Worm (Caenorhabditis elegans) whole organism, L2 larva: ENCODE results near the gene snt-1.

Experiments
- C34F6.9 ChIP-seq: fragments of 150-350 bp; optimal IDR thresholded peaks from 2 replicates; lab custom pipeline; 2014; ENCODE audit warnings: missing biosample characterization, missing genetic modification characterization
- F13H6.1 ChIP-seq: sonication (generic microtip); optimal IDR thresholded peaks from 2 replicates; lab custom pipeline; 2016; ENCODE audit warnings: missing genetic modification characterization, missing compliant biosample characterization
- Y55F3AM.14 ChIP-seq: fragments of 200-800 bp; sonication (Bioruptor generic); optimal IDR thresholded peaks from 2 replicates; lab custom pipeline; 2018; ENCODE audit warnings: mild to moderate bottlenecking, missing genetic modification characterization, missing compliant biosample characterization
- alr-1 ChIP-seq: fragments of 150-350 bp; optimal IDR thresholded peaks from 2 replicates; lab custom pipeline; 2014; ENCODE audit warnings: missing biosample characterization, missing genetic modification characterization
- aly-2 ChIP-seq: fragments of 150-350 bp; optimal IDR thresholded peaks from 2 replicates; lab custom pipeline; 2014; ENCODE audit warnings: missing biosample characterization, missing genetic modification characterization
- ama-1 ChIP-seq: fragments of 150-350 bp; optimal IDR thresholded peaks from 2 replicates; lab custom pipeline; 2018; ENCODE audit warnings: inconsistent platforms
- blmp-1 ChIP-seq: sonication (generic microtip); optimal IDR thresholded peaks from 2 replicates; lab custom pipeline; 2017; ENCODE audit warnings: missing genetic modification characterization, mild to moderate bottlenecking, missing compliant biosample characterization, antibody characterized with exemption, moderate library complexity; ENCODE audit not compliant: insufficient read depth
- ceh-16 ChIP-seq: fragments of 150-350 bp; optimal IDR thresholded peaks from 2 replicates; lab custom pipeline; 2014; ENCODE audit warnings: missing biosample characterization, missing genetic modification characterization
- ceh-82 ChIP-seq: fragments of 150-350 bp; optimal IDR thresholded peaks from 2 replicates; lab custom pipeline; 2014; ENCODE audit warnings: missing biosample characterization, missing genetic modification characterization
- crh-2 ChIP-seq: sonication (generic microtip); optimal IDR thresholded peaks from 2 replicates; lab custom pipeline; 2017; ENCODE audit warnings: missing biosample characterization, missing genetic modification characterization
- dmd-4 ChIP-seq: sonication (generic microtip); optimal IDR thresholded peaks from 2 replicates; lab custom pipeline; 2017; ENCODE audit warnings: missing biosample characterization, missing genetic modification characterization
- egl-27 ChIP-seq: sonication (generic microtip); optimal IDR thresholded peaks from 3 replicates; lab custom pipeline; 2017; ENCODE audit warnings: missing biosample characterization, missing genetic modification reagents, missing genetic modification characterization
- elt-1 ChIP-seq: fragments of 150-350 bp; optimal IDR thresholded peaks from 2 replicates; lab custom pipeline; 2014; ENCODE audit warnings: missing biosample characterization, missing genetic modification characterization
- fos-1 ChIP-seq: fragments of 150-350 bp; optimal IDR thresholded peaks from 2 replicates; lab custom pipeline; 2014; ENCODE audit warnings: missing biosample characterization, missing genetic modification characterization
- gmeb-1 ChIP-seq: fragments of 150-350 bp; optimal IDR thresholded peaks from 2 replicates; lab custom pipeline; 2014; ENCODE audit warnings: missing biosample characterization, missing genetic modification characterization
- lin-11 ChIP-seq: fragments of 150-350 bp; sonication (generic microtip); optimal IDR thresholded peaks from 2 replicates; lab custom pipeline; 2014; ENCODE audit warnings: missing biosample characterization, missing genetic modification characterization, inconsistent platforms, mixed read lengths
- lin-13 ChIP-seq: fragments of 150-350 bp; optimal IDR thresholded peaks from 2 replicates; lab custom pipeline; 2014; ENCODE audit warnings: missing biosample characterization, missing genetic modification reagents, missing genetic modification characterization
- lin-39 ChIP-seq: fragments of 150-350 bp; optimal IDR thresholded peaks from 2 replicates; lab custom pipeline; 2014; ENCODE audit warnings: missing biosample characterization, missing genetic modification reagents, missing genetic modification characterization
- lsy-2 ChIP-seq, 2 experiments: fragments of 150-350 bp in 1 of 2; sonication (generic microtip) in 1 of 2; optimal IDR thresholded peaks; 2 replicates each; lab custom pipeline; 2014 to 2017; ENCODE audit warnings: missing biosample characterization in 2 of 2, missing genetic modification characterization in 2 of 2
- mab-5 ChIP-seq: fragments of 150-350 bp; optimal IDR thresholded peaks from 2 replicates; lab custom pipeline; 2014; ENCODE audit warnings: missing biosample characterization, missing genetic modification characterization
- mbf-1 ChIP-seq: sonication (generic microtip); optimal IDR thresholded peaks from 2 replicates; lab custom pipeline; 2017; ENCODE audit warnings: missing biosample characterization, missing genetic modification characterization
- mdl-1 ChIP-seq, 2 experiments: fragments of 150-350 bp in 1 of 2; sonication (generic microtip) in 1 of 2; optimal IDR thresholded peaks; 2 replicates each; lab custom pipeline; 2017; ENCODE audit warnings: missing biosample characterization in 2 of 2, missing genetic modification characterization in 2 of 2
- nhr-10 ChIP-seq: sonication (generic microtip); optimal IDR thresholded peaks from 2 replicates; lab custom pipeline; 2017; ENCODE audit warnings: missing biosample characterization, missing genetic modification characterization
- nhr-11 ChIP-seq: fragments of 150-350 bp; optimal IDR thresholded peaks from 2 replicates; lab custom pipeline; 2014; ENCODE audit warnings: missing biosample characterization, missing genetic modification characterization
- nhr-12 ChIP-seq: fragments of 150-350 bp; optimal IDR thresholded peaks from 2 replicates; lab custom pipeline; 2014; ENCODE audit warnings: missing biosample characterization, missing genetic modification characterization
- nhr-129 ChIP-seq: fragments of 150-350 bp; optimal IDR thresholded peaks from 2 replicates; lab custom pipeline; 2014; ENCODE audit warnings: missing biosample characterization, missing genetic modification characterization
- nhr-23 ChIP-seq: fragments of 150-350 bp; optimal IDR thresholded peaks from 2 replicates; lab custom pipeline; 2014; ENCODE audit warnings: missing biosample characterization, missing genetic modification reagents, missing genetic modification characterization
- nhr-237 ChIP-seq: fragments of 150-350 bp; optimal IDR thresholded peaks from 2 replicates; lab custom pipeline; 2014; ENCODE audit warnings: missing biosample characterization, missing genetic modification characterization
- nhr-25 ChIP-seq: fragments of 150-350 bp; sonication (generic microtip); optimal IDR thresholded peaks from 3 replicates; lab custom pipeline; 2014; ENCODE audit warnings: missing biosample characterization, missing genetic modification characterization
- nhr-6 ChIP-seq: fragments of 150-350 bp; optimal IDR thresholded peaks from 2 replicates; lab custom pipeline; 2014; ENCODE audit warnings: missing biosample characterization, missing genetic modification characterization
- nhr-77 ChIP-seq: fragments of 150-350 bp; optimal IDR thresholded peaks from 2 replicates; lab custom pipeline; 2014; ENCODE audit warnings: missing biosample characterization, missing genetic modification characterization
- peb-1 ChIP-seq: fragments of 150-350 bp; optimal IDR thresholded peaks from 2 replicates; lab custom pipeline; 2014; ENCODE audit warnings: missing biosample characterization, missing genetic modification characterization
- sem-4 ChIP-seq: fragments of 150-350 bp; optimal IDR thresholded peaks from 2 replicates; lab custom pipeline; 2014; ENCODE audit warnings: missing biosample characterization, missing genetic modification reagents, missing genetic modification characterization
- sma-3 ChIP-seq: sonication (generic microtip); optimal IDR thresholded peaks from 2 replicates; lab custom pipeline; 2016; ENCODE audit warnings: missing genetic modification reagents, missing genetic modification characterization, missing compliant biosample characterization
- sma-9 ChIP-seq, 2 experiments: fragments of 150-350 bp in 1 of 2; sonication (generic microtip) in 1 of 2; optimal IDR thresholded peaks; 2 replicates each; lab custom pipeline; 2014 to 2016; ENCODE audit warnings: missing genetic modification characterization in 2 of 2, mild to moderate bottlenecking in 1 of 2, missing biosample characterization in 1 of 2, missing compliant biosample characterization in 1 of 2, missing genetic modification reagents in 1 of 2, moderate library complexity in 1 of 2
- snpc-4 ChIP-seq: fragments of 150-350 bp; optimal IDR thresholded peaks from 2 replicates; lab custom pipeline; 2014; ENCODE audit warnings: missing biosample characterization, missing genetic modification characterization
- unc-39 ChIP-seq: fragments of 150-350 bp; optimal IDR thresholded peaks from 2 replicates; lab custom pipeline; 2014; ENCODE audit warnings: missing biosample characterization, missing genetic modification characterization
- unc-55 ChIP-seq: fragments of 150-350 bp; sonication (generic microtip); optimal IDR thresholded peaks from 3 replicates; lab custom pipeline; 2014; ENCODE audit warnings: missing biosample characterization, missing genetic modification reagents, missing genetic modification characterization
- unc-62 ChIP-seq: fragments of 150-350 bp; optimal IDR thresholded peaks from 2 replicates; lab custom pipeline; 2014; ENCODE audit warnings: missing biosample characterization, missing genetic modification reagents, missing genetic modification characterization
- zag-1 ChIP-seq: fragments of 150-350 bp; optimal IDR thresholded peaks from 2 replicates; lab custom pipeline; 2014; ENCODE audit warnings: missing biosample characterization, missing genetic modification characterization
- ztf-1 ChIP-seq: fragments of 200-800 bp; sonication (Bioruptor generic); conservative IDR thresholded peaks from 2 replicates; pipeline ENCODE4 v1.3.6; 2022; ENCODE audit warnings: missing genetic modification characterization, missing compliant biosample characterization
- ztf-11 ChIP-seq: sonication (generic microtip); optimal IDR thresholded peaks from 2 replicates; lab custom pipeline; 2017; ENCODE audit warnings: missing biosample characterization, missing genetic modification characterization
- ztf-4 ChIP-seq: fragments of 150-350 bp; optimal IDR thresholded peaks from 2 replicates; lab custom pipeline; 2014; ENCODE audit warnings: missing biosample characterization, missing genetic modification characterization

The snt-1 gene

ce11 chrII:6840663-6841062 is 29.9 kb downstream of the snt-1 start:
- TF ChIP-seq lsy-2 (tag; optimal IDR thresholded peaks at IDR 0.05; lab: Kevin White, UChicago) (no peak), sma-9 (GFP tag; optimal IDR thresholded peaks at IDR 0.05; lab: Kevin White, UChicago) (no peak), sma-9 (tag; optimal IDR thresholded peaks at IDR 0.05; lab: Kevin White, UChicago) (no peak), lin-13 (GFP tag; lab: Kevin White, UChicago) (no peak), mdl-1 (tag; optimal IDR thresholded peaks at IDR 0.05; lab: Kevin White, UChicago) (no peak), ceh-82 (tag; lab: Kevin White, UChicago) (no peak), ama-1 (no peak), snpc-4 (tag; lab: Kevin White, UChicago) (no peak), ztf-4 (tag; lab: Kevin White, UChicago) (no peak), ceh-16 (tag; lab: Kevin White, UChicago) (no peak), unc-55 (GFP tag; lab: Kevin White, UChicago) (no peak), sma-3 (no peak), peb-1 (tag; lab: Kevin White, UChicago) (no peak), egl-27 (tag; lab: Kevin White, UChicago) (no peak), nhr-25 (tag; lab: Kevin White, UChicago) (no peak)

- TF ChIP-seq F13H6.1 (tag; lab: Kevin White, UChicago) (peak; percentile 51), fos-1 (peak; percentile 26), sem-4 (tag; lab: Kevin White, UChicago) (peak; percentile 45), sma-9 (GFP tag; optimal IDR thresholded peaks at IDR 0.05; lab: Kevin White, UChicago) (peak; percentile 75), sma-9 (tag; optimal IDR thresholded peaks at IDR 0.05; lab: Kevin White, UChicago) (no peak), egl-27 (tag; lab: Kevin White, UChicago) (peak; percentile 87), Y55F3AM.14 (GFP tag; lab: Kevin White, UChicago) (no peak), ztf-11 (tag; lab: Kevin White, UChicago) (no peak), nhr-129 (tag; lab: Kevin White, UChicago) (peak; percentile 49), nhr-25 (tag; lab: Kevin White, UChicago) (peak; percentile 19), blmp-1 (tag; lab: Kevin White, UChicago) (peak; percentile 89), lin-13 (GFP tag; lab: Kevin White, UChicago) (peak; percentile 13), mab-5 (tag; lab: Kevin White, UChicago) (peak; percentile 39), lsy-2 (tag; optimal IDR thresholded peaks at IDR 0.05; lab: Kevin White, UChicago) (peak in 1 of 2 experiments; percentile 28), crh-2 (tag; lab: Kevin White, UChicago) (peak; percentile 13), ama-1 (no peak)
These were observed 30.3 kb downstream of the snt-1 start for ce11 chrII:6841102-6841501.

- TF ChIP-seq unc-39 (tag; lab: Kevin White, UChicago) (no peak), unc-55 (GFP tag; lab: Kevin White, UChicago) (peak; percentile 27)
These were observed 31.2 kb downstream of the snt-1 start for ce11 chrII:6842009-6842408.

- TF ChIP-seq gmeb-1 (tag; lab: Kevin White, UChicago) (peak; percentile 67), zag-1 (no peak), unc-62 (GFP tag; lab: Kevin White, UChicago) (no peak), nhr-23 (no peak), nhr-6 (tag; lab: Kevin White, UChicago) (no peak), sem-4 (tag; lab: Kevin White, UChicago) (peak; percentile 68), nhr-12 (tag; lab: Kevin White, UChicago) (no peak), lin-13 (GFP tag; lab: Kevin White, UChicago) (peak; percentile 33), F13H6.1 (tag; lab: Kevin White, UChicago) (peak; percentile 91), nhr-237 (tag; lab: Kevin White, UChicago) (no peak), nhr-77 (tag; lab: Kevin White, UChicago) (peak; percentile 9), ztf-11 (tag; lab: Kevin White, UChicago) (no peak), C34F6.9 (tag; lab: Kevin White, UChicago) (peak; percentile 34), sma-3 (peak; percentile 97), ztf-4 (tag; lab: Kevin White, UChicago) (peak; percentile 77), alr-1 (tag; lab: Kevin White, UChicago) (no peak), mdl-1 (tag; optimal IDR thresholded peaks at IDR 0.05; lab: Kevin White, UChicago) (peak; percentile 77 to 84), mbf-1 (tag; lab: Kevin White, UChicago) (no peak), fos-1 (peak; percentile 100), aly-2 (tag; lab: Kevin White, UChicago) (no peak), lin-39 (tag; lab: Kevin White, UChicago) (no peak), lsy-2 (tag; optimal IDR thresholded peaks at IDR 0.05; lab: Kevin White, UChicago) (peak; percentile 10 to 66), nhr-11 (tag; lab: Kevin White, UChicago) (no peak), elt-1 (tag; lab: Kevin White, UChicago) (peak; percentile 58), ceh-82 (tag; lab: Kevin White, UChicago) (no peak), ama-1 (no peak), dmd-4 (tag; lab: Kevin White, UChicago) (no peak), lin-11 (no peak), nhr-10 (tag; lab: Kevin White, UChicago) (no peak), nhr-25 (tag; lab: Kevin White, UChicago) (peak; percentile 84), egl-27 (tag; lab: Kevin White, UChicago) (peak; percentile 99), ztf-1 (GFP tag; lab: Robert Waterston, UW) (no peak), mab-5 (tag; lab: Kevin White, UChicago) (peak; percentile 16), Y55F3AM.14 (GFP tag; lab: Kevin White, UChicago) (peak; percentile 68), ceh-16 (tag; lab: Kevin White, UChicago) (no peak), peb-1 (tag; lab: Kevin White, UChicago) (no peak), unc-39 (tag; lab: Kevin White, UChicago) (no peak)
These were observed 31.9 kb downstream of the snt-1 start for ce11 chrII:6842651-6843118.
